Fruit fly (Drosophila melanogaster) whole organism, prepupa: ENCODE results near the gene CG14391.

Source experiments
- CG11762 ChIP-seq: fragments of 200-800 bp; sonication (Bioruptor generic); optimal IDR thresholded peaks from 3 replicates; lab custom pipeline; 2016; ENCODE audit warnings: missing biosample characterization, missing genetic modification characterization; ENCODE audit not compliant: insufficient read depth
- CG11902 ChIP-seq: fragments of 200-800 bp; sonication (Bioruptor generic); optimal IDR thresholded peaks from 3 replicates; lab custom pipeline; 2016; ENCODE audit warnings: missing biosample characterization, missing genetic modification characterization
- CG1621 ChIP-seq: fragments of 200-800 bp; sonication (Bioruptor generic); optimal IDR thresholded peaks from 3 replicates; lab custom pipeline; 2018; ENCODE audit warnings: missing biosample characterization, mild to moderate bottlenecking, missing genetic modification characterization
- CG16779 ChIP-seq: fragments of 200-800 bp; sonication (Bioruptor generic); optimal IDR thresholded peaks from 3 replicates; lab custom pipeline; 2017; ENCODE audit warnings: missing biosample characterization, mild to moderate bottlenecking, missing genetic modification characterization
- CG31627 ChIP-seq: fragments of 200-800 bp; sonication (Bioruptor generic); optimal IDR thresholded peaks from 3 replicates; lab custom pipeline; 2016; ENCODE audit warnings: missing biosample characterization, missing genetic modification characterization
- CG3919 ChIP-seq: fragments of 200-800 bp; sonication (Bioruptor generic); optimal IDR thresholded peaks from 3 replicates; lab custom pipeline; 2016; ENCODE audit warnings: missing biosample characterization, missing genetic modification characterization
- CG4318 ChIP-seq: fragments of 200-800 bp; sonication (Bioruptor generic); optimal IDR thresholded peaks from 3 replicates; lab custom pipeline; 2017; ENCODE audit warnings: missing biosample characterization, mild to moderate bottlenecking, missing genetic modification characterization
- CG6276 ChIP-seq: fragments of 200-800 bp; sonication (Bioruptor generic); optimal IDR thresholded peaks from 2 replicates; lab custom pipeline; 2017; ENCODE audit warnings: missing biosample characterization, mild to moderate bottlenecking, missing genetic modification characterization
- CG6808 ChIP-seq: fragments of 200-800 bp; sonication (Bioruptor generic); optimal IDR thresholded peaks from 3 replicates; lab custom pipeline; 2017; ENCODE audit warnings: missing biosample characterization, missing genetic modification characterization, mild to moderate bottlenecking, moderate library complexity, missing genetic modification reagents
- CG9139 ChIP-seq: fragments of 200-800 bp; sonication (Bioruptor generic); optimal IDR thresholded peaks from 3 replicates; lab custom pipeline; 2017; ENCODE audit warnings: missing biosample characterization, mild to moderate bottlenecking, missing genetic modification characterization
- Eip75B ChIP-seq: fragments of 200-800 bp; sonication (Bioruptor generic); optimal IDR thresholded peaks from 3 replicates; lab custom pipeline; 2016; ENCODE audit warnings: missing biosample characterization, missing genetic modification characterization
- Eip78C ChIP-seq: fragments of 200-800 bp; sonication (Bioruptor generic); peaks from one replicate; lab custom pipeline; 2016; ENCODE audit warnings: missing biosample characterization, missing genetic modification characterization
- Gug ChIP-seq: fragments of 200-800 bp; sonication (Bioruptor generic); IDR thresholded peaks from 2 replicates; pipeline ENCODE4 v1.3.6; 2022; ENCODE audit warnings: missing biosample characterization, missing genetic modification characterization
- OdsH ChIP-seq: fragments of 200-800 bp; sonication (Bioruptor generic); optimal IDR thresholded peaks from 3 replicates; lab custom pipeline; 2016; ENCODE audit warnings: missing biosample characterization, missing genetic modification characterization
- Smox ChIP-seq: fragments of 200-800 bp; sonication (Bioruptor generic); optimal IDR thresholded peaks from 3 replicates; lab custom pipeline; 2016; ENCODE audit warnings: missing biosample characterization, missing genetic modification characterization
- achi ChIP-seq: fragments of 200-800 bp; sonication (Bioruptor generic); optimal IDR thresholded peaks from 3 replicates; lab custom pipeline; 2016; ENCODE audit warnings: missing biosample characterization, missing genetic modification characterization
- acj6 ChIP-seq: fragments of 200-800 bp; sonication (Bioruptor generic); optimal IDR thresholded peaks from 3 replicates; lab custom pipeline; 2016; ENCODE audit warnings: missing biosample characterization, missing genetic modification characterization
- dac ChIP-seq: fragments of 200-800 bp; sonication (Bioruptor generic); optimal IDR thresholded peaks from 2 replicates; lab custom pipeline; 2017; ENCODE audit warnings: missing biosample characterization, mild to moderate bottlenecking, missing genetic modification characterization
- dsx ChIP-seq: fragments of 200-800 bp; optimal IDR thresholded peaks from 3 replicates; lab custom pipeline; 2019; ENCODE audit warnings: missing biosample characterization, mild to moderate bottlenecking, missing genetic modification characterization, moderate library complexity; ENCODE audit not compliant: poor library complexity, severe bottlenecking
- eg ChIP-seq: fragments of 200-800 bp; sonication (Bioruptor generic); IDR thresholded peaks from 3 replicates; pipeline ENCODE4 v1.3.6; 2022; ENCODE audit warnings: missing biosample characterization, missing genetic modification characterization
- lz ChIP-seq: fragments of 200-800 bp; sonication (Bioruptor generic); optimal IDR thresholded peaks from 3 replicates; lab custom pipeline; 2016; ENCODE audit warnings: missing biosample characterization, missing genetic modification characterization
- net ChIP-seq: fragments of 200-800 bp; sonication (Bioruptor generic); optimal IDR thresholded peaks from 3 replicates; lab custom pipeline; 2016; ENCODE audit warnings: missing biosample characterization, missing genetic modification characterization
- pdm3 ChIP-seq: fragments of 200-800 bp; sonication (Bioruptor generic); optimal IDR thresholded peaks from 3 replicates; lab custom pipeline; 2016; ENCODE audit warnings: missing biosample characterization, missing genetic modification characterization
- salr ChIP-seq, 2 experiments: fragments of 200-800 bp; sonication (Bioruptor generic); optimal IDR thresholded peaks; 3 replicates each; lab custom pipeline; 2016 to 2018; ENCODE audit warnings: missing biosample characterization in 2 of 2, missing genetic modification characterization in 2 of 2, mild to moderate bottlenecking in 1 of 2
- ss ChIP-seq, 2 experiments: fragments of 200-800 bp; sonication (Bioruptor generic); optimal IDR thresholded peaks; 2 replicates in 1 of 2; 3 replicates in 1 of 2; lab custom pipeline; 2017 to 2018; ENCODE audit warnings: mild to moderate bottlenecking in 2 of 2, missing biosample characterization in 2 of 2, missing genetic modification characterization in 2 of 2, moderate library complexity in 1 of 2
- svp ChIP-seq: fragments of 200-800 bp; sonication (Bioruptor generic); peaks from one replicate; lab custom pipeline; 2016; ENCODE audit warnings: missing biosample characterization, missing genetic modification characterization

The CG14391 gene

DNA sequence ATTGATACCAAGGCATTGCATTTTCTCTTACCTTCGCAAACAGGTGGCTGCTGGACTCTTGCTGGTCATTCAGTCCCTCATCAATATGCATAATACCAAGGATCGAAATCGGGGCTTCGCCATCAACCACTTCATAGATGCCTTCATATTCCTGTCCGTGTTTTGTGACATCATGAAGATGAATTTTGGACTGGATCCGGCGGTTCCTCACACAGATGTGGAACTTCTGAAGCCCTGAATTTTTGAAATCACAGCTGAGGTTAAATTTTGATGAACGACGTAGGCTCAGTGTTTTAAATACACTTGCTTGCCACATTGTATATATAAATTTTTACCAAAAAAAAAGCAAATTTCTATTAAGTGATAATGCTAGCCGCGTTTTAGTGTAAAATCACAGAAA, 2.4 kb upstream of the CG14391 start, which contains the start of gene Past1:
Gene Past1 (plus strand): TSS at position 301 of the 400 bp plus-strand sequence.
- TF ChIP-seq svp = peak; percentile 53
- TF ChIP-seq ss (GFP tag; optimal IDR thresholded peaks at IDR 0.05; lab: Kevin White, UChicago) = no peak

DNA sequence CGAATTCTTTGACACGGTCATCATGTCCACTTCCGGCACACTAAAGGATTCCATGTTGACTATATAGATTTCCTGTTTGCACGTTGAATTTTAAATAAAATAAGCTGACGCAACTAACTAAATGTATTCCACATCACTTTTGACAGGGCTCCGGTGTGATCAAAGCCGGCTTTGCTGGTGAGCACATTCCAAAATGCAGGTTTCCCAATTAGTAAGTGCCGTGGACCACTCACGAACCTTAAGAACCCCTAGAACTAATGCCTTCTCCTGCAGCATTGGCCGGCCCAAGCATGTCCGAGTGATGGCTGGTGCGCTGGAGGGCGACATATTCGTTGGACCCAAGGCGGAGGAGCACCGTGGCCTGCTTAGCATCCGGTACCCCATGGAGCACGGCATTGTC, 2.1 kb downstream of the CG14391 start, which contains the start of gene CG31347:
Gene CG31347 (minus strand): TSS at position 101 of the 400 bp plus-strand sequence.
- no peak for TF ChIP-seq Eip78C (GFP tag; lab: Kevin White, UChicago)
- no peak for TF ChIP-seq CG9139 (GFP tag; lab: Kevin White, UChicago)
- TF ChIP-seq CG11902 (GFP tag; lab: Kevin White, UChicago) = no peak
- TF ChIP-seq pdm3 (GFP tag; lab: Kevin White, UChicago) = no peak
- TF ChIP-seq dac = no peak
- no peak for TF ChIP-seq CG4318
- TF ChIP-seq net (GFP tag; lab: Kevin White, UChicago) = no peak
- TF ChIP-seq CG31627 = no peak
- TF ChIP-seq Gug (GFP tag; lab: Robert Waterston, UW) = no peak
- TF ChIP-seq achi (GFP tag; lab: Kevin White, UChicago) = no peak
- no peak for TF ChIP-seq CG1621

DNA sequence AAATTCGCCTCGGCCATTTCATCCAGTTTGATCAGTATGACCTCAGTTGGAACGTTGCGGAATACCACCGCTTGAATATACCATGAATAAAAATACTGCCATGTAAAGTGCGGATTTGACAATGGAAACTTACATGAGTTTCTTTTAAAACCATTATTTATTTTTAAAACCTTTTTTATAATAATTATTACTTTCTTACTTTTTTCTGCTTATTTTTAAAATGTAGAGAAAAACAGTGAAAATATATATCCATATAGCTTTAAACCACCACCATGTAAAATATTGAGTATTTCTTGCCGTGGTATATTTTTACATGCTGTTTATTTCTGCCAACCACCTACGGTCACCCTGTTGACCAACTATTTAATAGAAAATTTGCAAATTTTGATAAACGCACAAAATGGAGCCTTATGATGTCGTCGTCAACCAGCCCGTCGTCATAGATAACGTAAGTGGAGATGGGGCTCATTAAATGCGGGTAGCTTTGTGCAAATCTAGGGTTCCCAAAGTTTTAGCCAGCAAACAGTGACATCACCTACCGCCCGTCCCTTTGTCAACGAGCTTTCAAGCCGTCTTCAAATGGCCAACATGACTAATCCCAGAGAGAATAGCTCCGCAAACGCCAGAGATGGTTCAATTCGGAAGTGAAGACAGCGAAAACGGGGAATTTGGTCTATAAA, 3.1 kb downstream of the CG14391 start, which contains the start of gene Arp1:
Gene Arp1 (plus strand): TSS at position 322 of the 680 bp plus-strand sequence.
- TF ChIP-seq Smox (GFP tag; lab: Kevin White, UChicago) = no peak
- no peak for TF ChIP-seq lz (GFP tag; lab: Kevin White, UChicago)
- TF ChIP-seq Eip78C (GFP tag; lab: Kevin White, UChicago) = peak; percentile 38
- TF ChIP-seq, all 60 proteins: peak for 1

DNA sequence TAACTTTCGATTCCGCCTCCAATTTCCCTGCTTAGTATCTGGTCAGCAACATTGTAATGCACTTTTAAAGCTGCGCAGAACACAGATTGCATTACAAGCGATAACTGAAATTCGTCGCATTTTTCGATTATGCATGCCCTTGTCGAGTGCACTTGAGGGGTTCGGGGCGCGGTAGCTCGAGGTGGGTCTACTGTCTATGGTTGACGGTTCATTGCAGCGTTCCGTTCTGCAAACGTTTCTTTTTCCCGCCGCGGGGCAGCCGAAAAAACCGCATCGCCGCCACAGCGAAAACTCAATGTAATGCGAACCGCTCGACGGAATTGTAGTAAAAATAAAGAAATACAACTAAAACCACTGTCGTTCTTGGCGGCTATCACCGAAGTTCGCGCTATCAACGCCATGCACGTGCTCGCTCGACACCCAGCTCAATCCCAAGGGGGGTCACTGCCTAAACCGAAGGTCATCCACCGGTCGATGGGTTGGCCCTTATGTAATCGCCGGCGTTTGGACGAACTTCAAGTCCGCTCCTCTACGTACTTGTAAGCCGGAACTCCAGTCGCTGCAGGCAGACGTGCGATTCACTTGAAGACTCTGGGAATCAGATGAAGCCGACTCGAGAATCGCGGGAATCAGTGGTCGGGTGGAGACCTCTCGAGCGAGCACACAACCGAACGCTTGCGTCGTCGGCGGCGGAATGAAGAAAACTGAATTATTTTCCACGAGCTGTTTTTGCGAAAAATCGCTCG, 5.8 kb downstream of the CG14391 start, which contains the start of gene kar:
Gene kar (minus strand): TSS at position 696 of the 746 bp plus-strand sequence.
- TF ChIP-seq CG11762 (no peak), CG3919 (GFP tag; lab: Kevin White, UChicago) (no peak), CG6276 (no peak), dsx (GFP tag; lab: Kevin White, UChicago) (peak; percentile 77), CG9139 (GFP tag; lab: Kevin White, UChicago) (no peak), Gug (GFP tag; lab: Robert Waterston, UW) (no peak), svp (peak; percentile 94)

DNA sequence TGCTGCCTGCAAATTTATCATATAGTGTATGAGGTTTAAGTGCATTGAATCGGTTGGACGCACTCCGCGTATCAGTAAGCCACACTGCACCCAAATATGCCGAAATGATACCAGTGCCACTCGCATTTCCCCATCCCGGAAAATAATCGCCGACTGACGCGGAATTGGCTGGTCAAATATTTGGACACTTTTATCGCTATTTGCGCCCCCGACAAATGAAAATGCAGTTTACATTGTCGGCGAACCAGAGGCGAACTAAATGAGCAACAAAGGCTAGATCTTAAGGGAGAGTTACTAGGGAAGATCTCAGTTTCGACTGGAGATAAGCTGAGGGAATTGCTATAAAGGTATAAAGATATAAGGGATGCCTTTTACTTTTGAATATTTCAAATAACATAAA, 6.5 kb downstream of the CG14391 start:
- TF ChIP-seq Eip75B (GFP tag; lab: Kevin White, UChicago) = no peak
- no peak for TF ChIP-seq eg (GFP tag; lab: Robert Waterston, UW)
- TF ChIP-seq Eip78C (GFP tag; lab: Kevin White, UChicago) = peak; percentile 20
- no peak for TF ChIP-seq OdsH (GFP tag; lab: Kevin White, UChicago)
- TF ChIP-seq, all 60 proteins: peak for 1

DNA sequence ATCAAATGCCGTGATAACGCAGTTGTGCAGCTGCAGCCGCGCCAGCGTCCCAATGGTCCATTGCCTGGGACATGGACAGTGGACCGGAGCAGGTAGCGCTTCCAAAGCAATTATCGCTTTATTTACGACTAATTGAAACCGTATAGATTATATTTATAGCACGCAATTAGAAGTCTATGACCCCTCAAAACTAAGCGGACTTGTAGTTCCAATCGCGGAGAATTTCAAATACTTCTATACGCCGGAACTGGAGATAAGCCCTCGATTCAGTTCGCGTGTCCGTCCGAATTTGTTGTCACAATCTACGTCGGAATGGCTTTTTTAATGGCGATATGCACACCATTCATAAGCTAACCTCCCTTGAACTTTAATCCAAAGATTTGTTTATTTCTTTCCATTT, 9.4 kb downstream of the CG14391 start:
- TF ChIP-seq eg (GFP tag; lab: Robert Waterston, UW) = no peak
- no peak for TF ChIP-seq CG6808 (GFP tag; lab: Kevin White, UChicago)
- no peak for TF ChIP-seq dac
- TF ChIP-seq svp = no peak
- TF ChIP-seq salr (GFP tag; optimal IDR thresholded peaks at IDR 0.05; lab: Kevin White, UChicago) = no peak
- no peak for TF ChIP-seq Eip75B (GFP tag; lab: Kevin White, UChicago)
- no peak for TF ChIP-seq acj6 (GFP tag; lab: Kevin White, UChicago)
- no peak for TF ChIP-seq lz (GFP tag; lab: Kevin White, UChicago)
- TF ChIP-seq CG16779 (tag; lab: Kevin White, UChicago) = no peak
